Worm (Caenorhabditis elegans): ENCODE data around the gene ram-5.

Gene ram-5

DNA sequence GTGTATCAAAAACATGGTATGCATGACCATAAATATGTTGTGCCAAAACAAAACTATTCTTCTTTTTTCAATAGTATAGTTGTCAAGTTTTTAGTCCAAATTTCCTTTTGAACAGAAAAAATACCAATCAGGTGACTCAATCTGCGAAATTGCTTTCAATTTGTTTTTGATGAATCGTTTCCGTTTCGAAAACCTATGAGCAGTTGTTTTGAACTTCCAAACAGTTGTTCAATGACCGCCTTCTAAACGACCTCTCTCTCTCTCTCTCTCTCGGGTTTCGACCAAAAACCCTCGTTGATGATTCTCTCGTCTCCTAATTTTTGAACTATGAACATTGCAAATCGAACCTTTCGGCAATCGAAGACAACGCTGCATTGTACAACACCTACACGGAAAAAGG is 16.1 kb downstream of the ram-5 start:
- TF ChIP-seq lin-39 (tag; optimal IDR thresholded peaks at IDR 0.05) (peak; percentile 66), rnt-1 (tag; optimal IDR thresholded peaks at IDR 0.05) (peak; percentile 76), C34B4.2 (tag; optimal IDR thresholded peaks at IDR 0.05) (no peak), nhr-71 (tag; optimal IDR thresholded peaks at IDR 0.05) (peak; percentile 77), ceh-90 (tag; optimal IDR thresholded peaks at IDR 0.05) (no peak), sptf-1 (tag; optimal IDR thresholded peaks at IDR 0.05) (no peak), grh-1 (GFP tag; IDR thresholded peaks at IDR 0.05) (no peak), lin-14 (GFP tag; optimal IDR thresholded peaks at IDR 0.05) (peak; percentile 71), dsc-1 (tag; optimal IDR thresholded peaks at IDR 0.05) (no peak), aha-1 (tag; optimal IDR thresholded peaks at IDR 0.05) (no peak), snu-23 (GFP tag; optimal IDR thresholded peaks at IDR 0.05) (peak; percentile 41), egl-27 (tag; optimal IDR thresholded peaks at IDR 0.05) (no peak), unc-62 (GFP tag; optimal IDR thresholded peaks at IDR 0.05) (no peak), nhr-12 (tag; optimal IDR thresholded peaks at IDR 0.05) (no peak), ztf-11 (tag; optimal IDR thresholded peaks at IDR 0.05) (no peak), nhr-19 (GFP tag; conservative IDR thresholded peaks at IDR 0.05) (peak; percentile 62), unc-130 (tag; optimal IDR thresholded peaks at IDR 0.05) (no peak), ces-1 (GFP tag; optimal IDR thresholded peaks at IDR 0.05) (no peak), alr-1 (tag; optimal IDR thresholded peaks at IDR 0.05; ENCODE audit: borderline replicate concordance) (no peak), fkh-4 (tag; optimal IDR thresholded peaks at IDR 0.05; ENCODE audit: borderline replicate concordance) (no peak), nhr-20 (tag; optimal IDR thresholded peaks at IDR 0.05) (peak; percentile 38), nhr-85 (tag) (peak; percentile 68), C16A3.4 (tag; optimal IDR thresholded peaks at IDR 0.05) (no peak)

DNA sequence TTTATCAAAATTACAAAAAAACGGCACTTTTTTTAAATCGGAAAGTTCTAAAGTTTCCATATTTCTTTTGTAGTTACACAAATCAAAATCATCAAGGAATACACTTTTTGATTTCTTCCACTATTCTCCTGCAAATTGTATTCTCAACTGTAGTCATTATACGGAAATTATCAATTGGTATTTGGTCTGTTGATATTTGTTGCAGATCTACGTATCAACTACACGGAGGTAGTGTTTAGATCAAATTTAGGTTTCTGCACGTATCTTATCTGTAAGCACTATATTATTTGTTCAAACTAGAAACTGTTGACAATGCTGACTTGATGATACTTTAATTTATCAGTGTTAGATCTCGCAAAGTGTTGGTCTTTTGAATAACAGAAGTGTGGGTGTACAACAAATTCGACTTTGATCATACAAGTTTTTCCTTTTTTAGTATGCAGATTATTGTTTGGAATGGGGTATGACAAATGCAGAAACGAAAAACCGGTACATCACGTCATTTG is 18.4 kb downstream of the ram-5 start:
- peak; percentile 4 for TF ChIP-seq elt-2 (tag; optimal IDR thresholded peaks at IDR 0.05)
- TF ChIP-seq ceh-82 (tag; optimal IDR thresholded peaks at IDR 0.05), result no peak
- TF ChIP-seq nhr-85 (tag), result peak; percentile 56
- no peak for TF ChIP-seq F16B12.6 (tag; optimal IDR thresholded peaks at IDR 0.05)
- TF ChIP-seq aha-1 (tag; optimal IDR thresholded peaks at IDR 0.05), result no peak
- TF ChIP-seq zag-1 (tag; optimal IDR thresholded peaks at IDR 0.05), result no peak
- TF ChIP-seq lsy-2 (tag; optimal IDR thresholded peaks at IDR 0.05), result no peak
- TF ChIP-seq efl-1 (optimal IDR thresholded peaks at IDR 0.05), result no peak
- no peak for TF ChIP-seq efl-1 (GFP tag; optimal IDR thresholded peaks at IDR 0.05 in 1 of 2)
- TF ChIP-seq tbx-2 (tag; optimal IDR thresholded peaks at IDR 0.05), result no peak
- TF ChIP-seq pax-3 (tag; optimal IDR thresholded peaks at IDR 0.05), result no peak

- no peak for TF ChIP-seq isw-1 (GFP tag; IDR thresholded peaks at IDR 0.05)
- no peak for TF ChIP-seq sox-4 (tag; optimal IDR thresholded peaks at IDR 0.05)
- TF ChIP-seq ets-5 (GFP tag; IDR thresholded peaks at IDR 0.05), result no peak
- TF ChIP-seq unc-130 (tag; optimal IDR thresholded peaks at IDR 0.05), result no peak
- TF ChIP-seq lin-13 (GFP tag; optimal IDR thresholded peaks at IDR 0.05), result no peak
- no peak for TF ChIP-seq unc-86 (tag; optimal IDR thresholded peaks at IDR 0.05)
- no peak for TF ChIP-seq elt-3 (tag; optimal IDR thresholded peaks at IDR 0.05)
- no peak for TF ChIP-seq alr-1 (tag; optimal IDR thresholded peaks at IDR 0.05; ENCODE audit: borderline replicate concordance)
- no peak for TF ChIP-seq ceh-8 (GFP tag; optimal IDR thresholded peaks at IDR 0.05)
- no peak for TF ChIP-seq C04F5.9 (tag; optimal IDR thresholded peaks at IDR 0.05)
- no peak for TF ChIP-seq nhr-19 (GFP tag; conservative IDR thresholded peaks at IDR 0.05)
- no peak for TF ChIP-seq fkh-8 (tag; optimal IDR thresholded peaks at IDR 0.05)
- TF ChIP-seq mep-1 (tag; optimal IDR thresholded peaks at IDR 0.05), result no peak
- no peak for TF ChIP-seq egl-27 (tag; optimal IDR thresholded peaks at IDR 0.05)
Measured at ce11 chrX:14571277-14571676, 21.3 kb downstream of the ram-5 start.

Measured in whole organism, L1 larva.